Worm (Caenorhabditis elegans): ENCODE results near the gene sedl-1.
"Not testable (repeated sequence)": the region's sequence is repeated elsewhere in the genome, so short reads cannot be mapped to it uniquely, and the experiment has no call there.

Gene sedl-1

ce11 chrX:1437097-1437496 lies 3.0 kb downstream of the sedl-1 start:
- TF ChIP-seq lin-39 (tag; optimal IDR thresholded peaks at IDR 0.05), result no peak
- no peak for TF ChIP-seq nhr-28 (tag; optimal IDR thresholded peaks at IDR 0.05)
- TF ChIP-seq ama-1 (optimal IDR thresholded peaks at IDR 0.05), result no peak
- no peak for TF ChIP-seq sup-37 (GFP tag; optimal IDR thresholded peaks at IDR 0.05)
- TF ChIP-seq fkh-10 (GFP tag; optimal IDR thresholded peaks at IDR 0.05), result peak; percentile 55
- no peak for TF ChIP-seq egl-13 (tag; optimal IDR thresholded peaks at IDR 0.05)
- peak in 1 of 2 experiments; percentile 17 for TF ChIP-seq efl-1 (optimal IDR thresholded peaks at IDR 0.05)
- TF ChIP-seq efl-1 (GFP tag; optimal IDR thresholded peaks at IDR 0.05 in 1 of 2), result peak in 1 of 2 experiments; percentile 70
- no peak for TF ChIP-seq swsn-7 (tag; optimal IDR thresholded peaks at IDR 0.05)
- peak; percentile 4 for TF ChIP-seq mep-1 (tag; optimal IDR thresholded peaks at IDR 0.05)
- TF ChIP-seq ceh-63 (GFP tag; optimal IDR thresholded peaks at IDR 0.05), result no peak
- TF ChIP-seq pqm-1 (tag; optimal IDR thresholded peaks at IDR 0.05), result no peak
- peak; percentile 11 for TF ChIP-seq tbx-2 (tag; optimal IDR thresholded peaks at IDR 0.05)
- peak; percentile 1 for TF ChIP-seq jun-1 (tag; optimal IDR thresholded peaks at IDR 0.05)
- TF ChIP-seq lir-3 (tag; optimal IDR thresholded peaks at IDR 0.05; ENCODE audit: poor library complexity), result no peak
- TF ChIP-seq rnt-1 (tag; optimal IDR thresholded peaks at IDR 0.05), result peak; percentile 9
- TF ChIP-seq fkh-4 (tag; optimal IDR thresholded peaks at IDR 0.05; ENCODE audit: borderline replicate concordance), result no peak
- TF ChIP-seq snpc-4 (tag; optimal IDR thresholded peaks at IDR 0.05), result no peak
- TF ChIP-seq ceh-82 (tag; optimal IDR thresholded peaks at IDR 0.05), result peak; percentile 10 to 57 (median 21)
- peak; percentile 18 for TF ChIP-seq snu-23 (GFP tag; optimal IDR thresholded peaks at IDR 0.05)
- peak; percentile 43 for TF ChIP-seq fkh-8 (tag; optimal IDR thresholded peaks at IDR 0.05)
- TF ChIP-seq dsc-1 (tag; optimal IDR thresholded peaks at IDR 0.05), result peak; percentile 53
- peak; percentile 22 for TF ChIP-seq skn-1 (tag; optimal IDR thresholded peaks at IDR 0.05)
- TF ChIP-seq lin-13 (GFP tag; optimal IDR thresholded peaks at IDR 0.05), result no peak
- peak; percentile 68 for TF ChIP-seq nhr-47 (tag; optimal IDR thresholded peaks at IDR 0.05)
- no peak for TF ChIP-seq mab-9 (GFP tag; IDR thresholded peaks at IDR 0.05)

ce11 chrX:1430707-1431106 lies 9.4 kb downstream of the sedl-1 start, which contains the start of gene F19G12.1:
F19G12.1 (plus strand) TSS chrX:1431007.
- not testable (repeated sequence) for TF ChIP-seq sup-37 (GFP tag; optimal IDR thresholded peaks at IDR 0.05); lsy-2 (tag; optimal IDR thresholded peaks at IDR 0.05); nhr-47 (tag; optimal IDR thresholded peaks at IDR 0.05)

ce11 chrX:1426425-1426824 lies 13.6 kb downstream of the sedl-1 start, which contains the start of gene F19G12.11:
F19G12.11 (minus strand) TSS chrX:1426525.
- TF ChIP-seq ceh-82 (tag; optimal IDR thresholded peaks at IDR 0.05) (no peak), tlp-1 (tag; optimal IDR thresholded peaks at IDR 0.05) (no peak), unc-98 (GFP tag; IDR thresholded peaks at IDR 0.05) (no peak), nhr-11 (tag; optimal IDR thresholded peaks at IDR 0.05) (no peak), nhr-85 (tag) (no peak), fos-1 (tag; optimal IDR thresholded peaks at IDR 0.05) (no peak), pax-3 (tag; optimal IDR thresholded peaks at IDR 0.05) (no peak), blmp-1 (tag; optimal IDR thresholded peaks at IDR 0.05) (no peak), Y116A8C.19 (tag; optimal IDR thresholded peaks at IDR 0.05; ENCODE audit: borderline replicate concordance) (no peak), nhr-77 (tag; optimal IDR thresholded peaks at IDR 0.05) (no peak), rnt-1 (tag; optimal IDR thresholded peaks at IDR 0.05) (no peak), unc-86 (tag; optimal IDR thresholded peaks at IDR 0.05) (no peak), swsn-7 (tag; optimal IDR thresholded peaks at IDR 0.05) (no peak), snpc-4 (tag; optimal IDR thresholded peaks at IDR 0.05) (no peak), ces-1 (GFP tag; optimal IDR thresholded peaks at IDR 0.05) (no peak), irx-1 (tag; optimal IDR thresholded peaks at IDR 0.05) (no peak)

ce11 chrX:1424509-1424908 lies 15.6 kb downstream of the sedl-1 start, which contains the start of gene F19G12.3:
F19G12.3 (plus strand) TSS chrX:1424809.
- TF ChIP-seq fkh-8 (tag; optimal IDR thresholded peaks at IDR 0.05) (peak; percentile 7), ceh-63 (GFP tag; optimal IDR thresholded peaks at IDR 0.05) (no peak), skn-1 (tag; optimal IDR thresholded peaks at IDR 0.05) (peak; percentile 42)
